Fruit fly (Drosophila melanogaster) whole organism, embryonic: ENCODE results near the gene saturn.

ENCODE experiments used
- Bgb ChIP-seq: fragments of 200-800 bp; sonication (Bioruptor generic); IDR thresholded peaks from 2 replicates; pipeline ENCODE4 v1.3.6; 2022; ENCODE audit warnings: missing biosample characterization, missing genetic modification characterization; ENCODE audit not compliant: partially characterized antibody
- CG1024 ChIP-seq: fragments of 200-800 bp; sonication (Bioruptor generic); IDR thresholded peaks from 2 replicates; pipeline ENCODE4 v1.3.6; 2022; ENCODE audit warnings: missing biosample characterization, missing genetic modification characterization
- CG10366 ChIP-seq: fragments of 200-800 bp; sonication (Bioruptor generic); IDR thresholded peaks from 2 replicates; pipeline ENCODE4 v1.3.6; 2022; ENCODE audit warnings: missing biosample characterization, missing genetic modification characterization
- CG12071 ChIP-seq: fragments of 200-800 bp; sonication (Bioruptor generic); optimal IDR thresholded peaks from 3 replicates; lab custom pipeline; 2018; ENCODE audit warnings: missing biosample characterization, mild to moderate bottlenecking, missing genetic modification characterization
- CG14441 ChIP-seq: fragments of 200-800 bp; sonication (Bioruptor generic); IDR thresholded peaks from 2 replicates; pipeline ENCODE4 v1.3.6; 2022; ENCODE audit warnings: missing biosample characterization, missing genetic modification characterization
- CG15011 ChIP-seq: fragments of 200-800 bp; sonication (Bioruptor generic); optimal IDR thresholded peaks from 3 replicates; lab custom pipeline; 2018; ENCODE audit warnings: missing biosample characterization, mild to moderate bottlenecking, missing genetic modification characterization
- CG1529 ChIP-seq: fragments of 200-800 bp; sonication (Bioruptor generic); optimal IDR thresholded peaks from 3 replicates; lab custom pipeline; 2018; ENCODE audit warnings: missing biosample characterization, missing genetic modification characterization
- CG17568 ChIP-seq: fragments of 200-800 bp; sonication (Bioruptor generic); optimal IDR thresholded peaks from 2 replicates; lab custom pipeline; 2018; ENCODE audit warnings: missing biosample characterization, mild to moderate bottlenecking, missing genetic modification characterization, moderate library complexity
- CG17912 ChIP-seq: fragments of 200-800 bp; sonication (Bioruptor generic); optimal IDR thresholded peaks from 2 replicates; lab custom pipeline; 2018; ENCODE audit warnings: missing biosample characterization, mild to moderate bottlenecking, missing genetic modification characterization
- CG2116 ChIP-seq: fragments of 200-800 bp; sonication (Bioruptor generic); optimal IDR thresholded peaks from 3 replicates; lab custom pipeline; 2018; ENCODE audit warnings: missing biosample characterization, mild to moderate bottlenecking, missing genetic modification characterization
- CG2678 ChIP-seq: fragments of 200-800 bp; sonication (Bioruptor generic); optimal IDR thresholded peaks from 3 replicates; lab custom pipeline; 2019; ENCODE audit warnings: missing biosample characterization, mild to moderate bottlenecking, missing genetic modification characterization, moderate library complexity
- CG2875 ChIP-seq: fragments of 200-800 bp; sonication (Bioruptor generic); optimal IDR thresholded peaks from 2 replicates; lab custom pipeline; 2017; ENCODE audit warnings: missing biosample characterization, mild to moderate bottlenecking, missing genetic modification characterization, missing genetic modification reagents
- CG31365 ChIP-seq: fragments of 200-800 bp; sonication (Bioruptor generic); optimal IDR thresholded peaks from 2 replicates; lab custom pipeline; 2018; ENCODE audit warnings: missing biosample characterization, mild to moderate bottlenecking, missing genetic modification characterization
- CG3281 ChIP-seq: fragments of 200-800 bp; sonication (Bioruptor generic); optimal IDR thresholded peaks from 3 replicates; lab custom pipeline; 2017; ENCODE audit warnings: missing biosample characterization, mild to moderate bottlenecking, missing genetic modification characterization
- CG6813 ChIP-seq: fragments of 200-800 bp; sonication (Bioruptor generic); optimal IDR thresholded peaks from 2 replicates; lab custom pipeline; 2017; ENCODE audit warnings: missing biosample characterization, missing genetic modification characterization, mild to moderate bottlenecking, moderate library complexity, missing genetic modification reagents
- CG8290 ChIP-seq, 3 experiments: fragments of 200-800 bp; sonication (Bioruptor generic); optimal IDR thresholded peaks; 2 replicates each; lab custom pipeline; 2016 to 2019; ENCODE audit warnings: missing biosample characterization in 3 of 3, missing genetic modification characterization in 3 of 3, mild to moderate bottlenecking in 2 of 3, moderate library complexity in 1 of 3
- Dll ChIP-seq: fragments of 200-800 bp; sonication (Bioruptor generic); IDR thresholded peaks from 4 replicates; pipeline ENCODE4 v1.3.6; 2022; ENCODE audit warnings: missing biosample characterization, missing genetic modification characterization; ENCODE audit not compliant: partially characterized antibody
- E2f1 ChIP-seq: fragments of 200-800 bp; sonication (Bioruptor generic); IDR thresholded peaks from 2 replicates; pipeline ENCODE4 v1.3.6; 2022; ENCODE audit warnings: missing biosample characterization, missing genetic modification characterization
- Eip74EF ChIP-seq, 2 experiments: fragments of 200-800 bp in 1 of 2; fragments of >200 bp in 1 of 2; sonication (Bioruptor generic) in 1 of 2; optimal IDR thresholded peaks; 2 replicates each; lab custom pipeline; 2017 to 2019; ENCODE audit warnings: missing biosample characterization in 2 of 2, missing genetic modification characterization in 2 of 2, mild to moderate bottlenecking in 1 of 2, moderate library complexity in 1 of 2
- Fer3 ChIP-seq: fragments of 200-800 bp; sonication (Bioruptor generic); optimal IDR thresholded peaks from 2 replicates; lab custom pipeline; 2018; ENCODE audit warnings: missing biosample characterization, mild to moderate bottlenecking, missing genetic modification characterization, moderate library complexity
- HLHmδ ChIP-seq: fragments of 200-800 bp; sonication (Bioruptor generic); optimal IDR thresholded peaks from 2 replicates; lab custom pipeline; 2018; ENCODE audit warnings: missing biosample characterization, mild to moderate bottlenecking, missing genetic modification characterization, moderate library complexity
- Hmr ChIP-seq: fragments of 200-800 bp; sonication (Bioruptor generic); optimal IDR thresholded peaks from 3 replicates; lab custom pipeline; 2017; ENCODE audit warnings: mild to moderate bottlenecking, missing biosample characterization, missing genetic modification reagents, missing genetic modification characterization
- Hmx ChIP-seq: fragments of 200-800 bp; sonication (Bioruptor generic); optimal IDR thresholded peaks from 2 replicates; lab custom pipeline; 2016; ENCODE audit warnings: missing biosample characterization, missing genetic modification characterization
- Hr3 ChIP-seq: fragments of 200-800 bp; sonication (Bioruptor generic); optimal IDR thresholded peaks from 3 replicates; lab custom pipeline; 2016; ENCODE audit warnings: missing biosample characterization, missing genetic modification characterization
- Hr39 ChIP-seq: fragments of >200 bp; optimal IDR thresholded peaks from 2 replicates; lab custom pipeline; 2017
- Hsf ChIP-seq: fragments of 200-800 bp; sonication (Bioruptor generic); optimal IDR thresholded peaks from 3 replicates; lab custom pipeline; 2016; ENCODE audit warnings: missing biosample characterization, missing genetic modification characterization
- NC2α ChIP-seq: fragments of 200-800 bp; sonication (Bioruptor generic); optimal IDR thresholded peaks from 2 replicates; lab custom pipeline; 2016; ENCODE audit warnings: missing biosample characterization, missing genetic modification characterization
- Nf-YC ChIP-seq: fragments of 200-800 bp; optimal IDR thresholded peaks from 3 replicates; lab custom pipeline; 2019; ENCODE audit warnings: missing biosample characterization, mild to moderate bottlenecking, missing genetic modification characterization, moderate library complexity
- NfI ChIP-seq: fragments of 200-800 bp; sonication (Bioruptor generic); optimal IDR thresholded peaks from 3 replicates; lab custom pipeline; 2018; ENCODE audit warnings: missing biosample characterization, mild to moderate bottlenecking, missing genetic modification characterization, moderate library complexity
- Ptx1 ChIP-seq: fragments of 200-800 bp; sonication (Bioruptor generic); IDR thresholded peaks from 2 replicates; pipeline ENCODE4 v1.3.6; 2022; ENCODE audit warnings: missing biosample characterization, missing genetic modification characterization
- Sin3A ChIP-seq: fragments of >200 bp; optimal IDR thresholded peaks from 2 replicates; lab custom pipeline; 2018
- Sox102F ChIP-seq: fragments of 200-800 bp; sonication (Bioruptor generic); optimal IDR thresholded peaks from 2 replicates; lab custom pipeline; 2018; ENCODE audit warnings: missing biosample characterization, mild to moderate bottlenecking, missing genetic modification characterization, moderate library complexity
- ase ChIP-seq: fragments of 200-800 bp; sonication (Bioruptor generic); IDR thresholded peaks from 3 replicates; pipeline ENCODE4 v1.3.6; 2022; ENCODE audit warnings: missing biosample characterization, missing genetic modification characterization
- bcd ChIP-seq: fragments of 200-800 bp; sonication (Bioruptor generic); optimal IDR thresholded peaks from 2 replicates; lab custom pipeline; 2017; ENCODE audit warnings: missing biosample characterization, mild to moderate bottlenecking, missing genetic modification characterization
- cas ChIP-seq: fragments of 200-800 bp; sonication (Bioruptor generic); IDR thresholded peaks from 2 replicates; pipeline ENCODE4 v1.3.6; 2022; ENCODE audit warnings: missing biosample characterization, missing genetic modification characterization
- cato ChIP-seq: fragments of 200-800 bp; sonication (Bioruptor generic); optimal IDR thresholded peaks from 2 replicates; lab custom pipeline; 2016; ENCODE audit warnings: missing biosample characterization, missing genetic modification characterization, borderline replicate concordance
- crol ChIP-seq: fragments of 200-800 bp; sonication (Bioruptor generic); IDR thresholded peaks from 2 replicates; pipeline ENCODE4 v1.3.6; 2022; ENCODE audit warnings: missing biosample characterization, missing genetic modification characterization
- disco-r ChIP-seq: fragments of 200-800 bp; sonication (Bioruptor generic); optimal IDR thresholded peaks from 2 replicates; lab custom pipeline; 2016; ENCODE audit warnings: missing biosample characterization, missing genetic modification characterization
- dysf ChIP-seq: fragments of 200-800 bp; sonication (Bioruptor generic); IDR thresholded peaks from 3 replicates; pipeline ENCODE4 v1.3.6; 2022; ENCODE audit warnings: missing biosample characterization, missing genetic modification characterization
- eyg ChIP-seq: fragments of 200-800 bp; sonication (Bioruptor generic); optimal IDR thresholded peaks from 3 replicates; lab custom pipeline; 2016; ENCODE audit warnings: missing biosample characterization, missing genetic modification characterization
- fd96Cb ChIP-seq: fragments of 200-800 bp; sonication (Bioruptor generic); optimal IDR thresholded peaks from 2 replicates; lab custom pipeline; 2018; ENCODE audit warnings: missing biosample characterization, mild to moderate bottlenecking, missing genetic modification characterization, moderate library complexity
- insv ChIP-seq, 2 experiments: fragments of 200-800 bp; sonication (Bioruptor generic); optimal IDR thresholded peaks; 3 replicates each; lab custom pipeline; 2016 to 2018; ENCODE audit warnings: missing biosample characterization in 2 of 2, missing genetic modification characterization in 2 of 2
- lbe ChIP-seq: fragments of 200-800 bp; sonication (Bioruptor generic); optimal IDR thresholded peaks from 2 replicates; lab custom pipeline; 2016; ENCODE audit warnings: missing biosample characterization, mild to moderate bottlenecking, missing genetic modification characterization
- luna ChIP-seq: fragments of 200-800 bp; sonication (Bioruptor generic); optimal IDR thresholded peaks from 2 replicates; lab custom pipeline; 2016; ENCODE audit warnings: missing biosample characterization, missing genetic modification characterization
- onecut ChIP-seq: fragments of 200-800 bp; sonication (Bioruptor generic); IDR thresholded peaks from 2 replicates; pipeline ENCODE4 v1.3.6; 2022; ENCODE audit warnings: missing biosample characterization, missing genetic modification characterization
- pho ChIP-seq: fragments of 200-800 bp; sonication (Bioruptor generic); optimal IDR thresholded peaks from 2 replicates; lab custom pipeline; 2016; ENCODE audit warnings: missing biosample characterization, missing genetic modification characterization
- pita ChIP-seq: fragments of 200-800 bp; sonication (Bioruptor generic); optimal IDR thresholded peaks from 2 replicates; lab custom pipeline; 2017; ENCODE audit warnings: missing biosample characterization, mild to moderate bottlenecking, missing genetic modification characterization
- salm ChIP-seq: fragments of 200-800 bp; sonication (Bioruptor generic); optimal IDR thresholded peaks from 2 replicates; lab custom pipeline; 2018; ENCODE audit warnings: missing biosample characterization, mild to moderate bottlenecking, missing genetic modification characterization
- seq ChIP-seq: fragments of 200-800 bp; sonication (Bioruptor generic); IDR thresholded peaks from 2 replicates; pipeline ENCODE4 v1.3.6; 2022; ENCODE audit warnings: missing biosample characterization, missing genetic modification characterization
- vfl ChIP-seq: fragments of 200-800 bp; sonication (Bioruptor generic); optimal IDR thresholded peaks from 2 replicates; lab custom pipeline; 2016; ENCODE audit warnings: missing biosample characterization, missing genetic modification characterization

saturn gene

dm6 chr3L:14189957-14190624 lies 13.0 kb upstream of the saturn start (continued):
- TF ChIP-seq salm (tag; lab: Kevin White, UChicago) (no peak), Hsf (GFP tag; lab: Kevin White, UChicago) (peak; percentile 23), Nf-YC (peak; percentile 37), Hmr (GFP tag; lab: Kevin White, UChicago) (no peak), CG2678 (tag; lab: Kevin White, UChicago) (peak; percentile 0), CG8290 (GFP tag; optimal IDR thresholded peaks at IDR 0.05; lab: Kevin White, UChicago) (no peak), CG8290 (tag; optimal IDR thresholded peaks at IDR 0.05; lab: Kevin White, UChicago) (no peak), CG14441 (GFP tag; lab: Robert Waterston, UW) (peak; percentile 51; the same call in 1 of the 2 replicates), E2f1 (GFP tag; lab: Robert Waterston, UW) (peak; percentile 64; the same call in 1 of the 2 replicates), cato (GFP tag; lab: Kevin White, UChicago) (no peak), disco-r (GFP tag; lab: Kevin White, UChicago) (no peak), CG15011 (GFP tag; lab: Kevin White, UChicago) (no peak), HLHmδ (GFP tag; lab: Kevin White, UChicago) (no peak), CG6813 (GFP tag; lab: Kevin White, UChicago) (peak; percentile 3), Sin3A (lab: Kevin White, UChicago) (no peak), fd96Cb (peak; percentile 64), CG17568 (GFP tag; lab: Kevin White, UChicago) (peak; percentile 4), eyg (GFP tag; lab: Kevin White, UChicago) (no peak), CG10366 (GFP tag; lab: Robert Waterston, UW) (peak; percentile 69), CG1529 (GFP tag; lab: Kevin White, UChicago) (peak; percentile 43), Dll (GFP tag; lab: Robert Waterston, UW) (no peak; the same call in 1 of the 4 replicates), bcd (peak; percentile 32), CG2875 (no peak), CG31365 (peak; percentile 33), dysf (GFP tag; lab: Robert Waterston, UW) (peak; percentile 77), Hr39 (no peak), Hr3 (no peak), pho (GFP tag; lab: Kevin White, UChicago) (no peak), lbe (no peak), NC2α (GFP tag; lab: Kevin White, UChicago) (no peak), seq (peak; percentile 74), vfl (no peak), CG2116 (GFP tag; lab: Kevin White, UChicago) (peak; percentile 70), CG3281 (peak; percentile 80), Ptx1 (GFP tag; lab: Robert Waterston, UW) (peak; percentile 69; the same call in 1 of the 2 replicates), Hmx (no peak), Bgb (GFP tag; lab: Robert Waterston, UW) (peak; percentile 46), onecut (no peak), Sox102F (GFP tag; lab: Kevin White, UChicago) (peak; percentile 42), cas (no peak), insv (GFP tag; optimal IDR thresholded peaks at IDR 0.05; lab: Kevin White, UChicago) (peak; percentile 78 to 99), CG12071 (GFP tag; lab: Kevin White, UChicago) (peak; percentile 62), CG1024 (GFP tag; lab: Robert Waterston, UW) (peak; percentile 31; the same call in 1 of the 2 replicates), Fer3 (tag; lab: Kevin White, UChicago) (peak; percentile 64), pita (GFP tag; lab: Kevin White, UChicago) (peak; percentile 80), ase (GFP tag; lab: Robert Waterston, UW) (peak; percentile 75; the same call in 2 of the 3 replicates), Eip74EF (GFP tag; optimal IDR thresholded peaks at IDR 0.05; lab: Kevin White, UChicago) (no peak), CG17912 (GFP tag; lab: Kevin White, UChicago) (no peak), crol (GFP tag; lab: Robert Waterston, UW) (no peak), NfI (GFP tag; lab: Kevin White, UChicago) (peak; percentile 49), luna (GFP tag; lab: Kevin White, UChicago) (no peak)
